Worm (Caenorhabditis elegans) whole organism, late embryonic: ENCODE data around the gene Y57G11A.4.

ENCODE experiments used
- C38D4.7 ChIP-seq: fragments of 200-800 bp; sonication (Bioruptor generic); optimal IDR thresholded peaks from 2 replicates; lab custom pipeline; 2018; ENCODE audit warnings: mild to moderate bottlenecking, missing genetic modification characterization, moderate library complexity, missing compliant biosample characterization
- F13H6.1 ChIP-seq: sonication (generic microtip); optimal IDR thresholded peaks from 2 replicates; lab custom pipeline; 2016; ENCODE audit warnings: missing genetic modification characterization, missing compliant biosample characterization
- K09A11.1 ChIP-seq: sonication (generic microtip); optimal IDR thresholded peaks from 2 replicates; lab custom pipeline; 2017; ENCODE audit warnings: antibody characterized with exemption, mild to moderate bottlenecking, missing genetic modification characterization, missing compliant biosample characterization; ENCODE audit not compliant: insufficient read depth
- T23F11.4 ChIP-seq: fragments of 200-800 bp; sonication (Bioruptor generic); optimal IDR thresholded peaks from 2 replicates; lab custom pipeline; 2018; ENCODE audit warnings: mild to moderate bottlenecking, missing genetic modification characterization, missing compliant biosample characterization
- ama-1 ChIP-seq: fragments of 150-350 bp; optimal IDR thresholded peaks from 2 replicates; lab custom pipeline; 2014
- ceh-14 ChIP-seq: sonication (generic microtip); optimal IDR thresholded peaks from 2 replicates; lab custom pipeline; 2016; ENCODE audit warnings: missing genotype, missing genetic modification characterization, missing compliant biosample characterization
- ceh-18 ChIP-seq: sonication (generic microtip); optimal IDR thresholded peaks from 2 replicates; lab custom pipeline; 2016; ENCODE audit warnings: missing genetic modification characterization, missing compliant biosample characterization
- ceh-2 ChIP-seq: sonication (generic microtip); optimal IDR thresholded peaks from 2 replicates; lab custom pipeline; 2016; ENCODE audit warnings: missing genotype, missing genetic modification characterization, missing compliant biosample characterization
- ceh-22 ChIP-seq: sonication (generic microtip); optimal IDR thresholded peaks from 2 replicates; lab custom pipeline; 2017; ENCODE audit warnings: missing biosample characterization, missing genetic modification characterization
- ceh-24 ChIP-seq: sonication (generic microtip); optimal IDR thresholded peaks from 2 replicates; lab custom pipeline; 2016; ENCODE audit warnings: mild to moderate bottlenecking, missing genetic modification characterization, missing compliant biosample characterization
- ceh-30 ChIP-seq: fragments of 150-350 bp; optimal IDR thresholded peaks from 2 replicates; lab custom pipeline; 2014; ENCODE audit warnings: missing biosample characterization, missing genetic modification characterization
- ceh-34 ChIP-seq: sonication (generic microtip); optimal IDR thresholded peaks from 2 replicates; lab custom pipeline; 2016; ENCODE audit warnings: mild to moderate bottlenecking, missing genetic modification characterization, missing compliant biosample characterization
- ceh-45 ChIP-seq: fragments of 200-800 bp; sonication (Bioruptor generic); IDR thresholded peaks from 2 replicates; pipeline ENCODE4 v1.3.6; 2022; ENCODE audit warnings: missing genetic modification reagents, missing genetic modification characterization, missing compliant biosample characterization
- ceh-6 ChIP-seq: fragments of 200-800 bp; sonication (Bioruptor generic); optimal IDR thresholded peaks from 2 replicates; lab custom pipeline; 2018; ENCODE audit warnings: mild to moderate bottlenecking, missing genetic modification characterization, missing compliant biosample characterization
- che-1 ChIP-seq: sonication (generic microtip); optimal IDR thresholded peaks from 2 replicates; lab custom pipeline; 2016; ENCODE audit warnings: mild to moderate bottlenecking, missing genetic modification characterization, missing compliant biosample characterization
- dmd-4 ChIP-seq: sonication (generic microtip); optimal IDR thresholded peaks from 2 replicates; lab custom pipeline; 2016; ENCODE audit warnings: borderline replicate concordance, missing genetic modification characterization, missing compliant biosample characterization
- dve-1 ChIP-seq: sonication (generic microtip); optimal IDR thresholded peaks from 2 replicates; lab custom pipeline; 2017; ENCODE audit warnings: antibody characterized with exemption, mild to moderate bottlenecking, missing genetic modification characterization, missing compliant biosample characterization
- elt-2 ChIP-seq: sonication (generic microtip); optimal IDR thresholded peaks from 2 replicates; lab custom pipeline; 2016; ENCODE audit warnings: missing genetic modification reagents, missing genetic modification characterization, missing compliant biosample characterization
- eyg-1 ChIP-seq: sonication (generic microtip); optimal IDR thresholded peaks from 2 replicates; lab custom pipeline; 2016; ENCODE audit warnings: missing genotype, missing genetic modification characterization, missing compliant biosample characterization
- fax-1 ChIP-seq: sonication (generic microtip); optimal IDR thresholded peaks from 2 replicates; lab custom pipeline; 2016; ENCODE audit warnings: missing genotype, missing genetic modification characterization, missing compliant biosample characterization
- fkh-10 ChIP-seq: fragments of 150-350 bp; optimal IDR thresholded peaks from 2 replicates; lab custom pipeline; 2014; ENCODE audit warnings: missing biosample characterization, missing genetic modification reagents, missing genetic modification characterization
- fkh-6 ChIP-seq: sonication (generic microtip); optimal IDR thresholded peaks from 2 replicates; lab custom pipeline; 2016; ENCODE audit warnings: missing genetic modification characterization, missing compliant biosample characterization
- gmeb-2 ChIP-seq: sonication (generic microtip); optimal IDR thresholded peaks from 2 replicates; lab custom pipeline; 2016; ENCODE audit warnings: missing genetic modification characterization, inconsistent platforms, missing compliant biosample characterization
- hlh-13 ChIP-seq: fragments of 200-800 bp; sonication (Bioruptor generic); optimal IDR thresholded peaks from 2 replicates; lab custom pipeline; 2018; ENCODE audit warnings: mild to moderate bottlenecking, missing genetic modification characterization, missing compliant biosample characterization
- hlh-15 ChIP-seq: sonication (generic microtip); optimal IDR thresholded peaks from 2 replicates; lab custom pipeline; 2016; ENCODE audit warnings: missing genetic modification characterization, missing compliant biosample characterization
- hlh-30 ChIP-seq: sonication (generic microtip); optimal IDR thresholded peaks from 2 replicates; lab custom pipeline; 2017; ENCODE audit warnings: antibody characterized with exemption, missing genetic modification characterization, missing compliant biosample characterization; ENCODE audit not compliant: insufficient read depth
- hlh-6 ChIP-seq: sonication (generic microtip); optimal IDR thresholded peaks from 2 replicates; lab custom pipeline; 2016; ENCODE audit warnings: missing genotype, missing genetic modification characterization, missing compliant biosample characterization
- hlh-8 ChIP-seq: sonication (generic microtip); optimal IDR thresholded peaks from 2 replicates; lab custom pipeline; 2016; ENCODE audit warnings: missing genotype, missing genetic modification characterization, missing compliant biosample characterization
- lin-11 ChIP-seq: fragments of 200-800 bp; sonication (Bioruptor generic); optimal IDR thresholded peaks from 2 replicates; lab custom pipeline; 2018; ENCODE audit warnings: mild to moderate bottlenecking, missing genetic modification characterization, missing compliant biosample characterization
- nfya-1 ChIP-seq: sonication (generic microtip); optimal IDR thresholded peaks from 2 replicates; lab custom pipeline; 2017; ENCODE audit warnings: missing genetic modification characterization, mild to moderate bottlenecking, missing compliant biosample characterization, antibody characterized with exemption, moderate library complexity
- nhr-232 ChIP-seq: sonication (generic microtip); optimal IDR thresholded peaks from 2 replicates; lab custom pipeline; 2016; ENCODE audit warnings: missing genetic modification characterization, missing compliant biosample characterization
- npax-4 ChIP-seq: sonication (generic microtip); optimal IDR thresholded peaks from 2 replicates; lab custom pipeline; 2016; ENCODE audit warnings: missing genetic modification characterization, missing compliant biosample characterization
- odd-2 ChIP-seq: sonication (generic microtip); optimal IDR thresholded peaks from 2 replicates; lab custom pipeline; 2017; ENCODE audit warnings: antibody characterized with exemption, mild to moderate bottlenecking, missing genetic modification characterization, missing compliant biosample characterization
- pax-1 ChIP-seq: fragments of 150-350 bp; optimal IDR thresholded peaks from 2 replicates; lab custom pipeline; 2014; ENCODE audit warnings: missing biosample characterization, missing genetic modification characterization
- pha-2 ChIP-seq: sonication (generic microtip); optimal IDR thresholded peaks from 2 replicates; lab custom pipeline; 2017; ENCODE audit warnings: mild to moderate bottlenecking, missing genetic modification characterization, missing compliant biosample characterization
- pha-4 ChIP-seq: fragments of 150-350 bp; optimal IDR thresholded peaks from 2 replicates; lab custom pipeline; 2018; ENCODE audit warnings: missing biosample characterization, missing genetic modification reagents, missing genetic modification characterization
- pros-1 ChIP-seq: fragments of 150-350 bp; optimal IDR thresholded peaks from 2 replicates; lab custom pipeline; 2014; ENCODE audit warnings: missing biosample characterization, missing genetic modification reagents, missing genetic modification characterization
- ref-2 ChIP-seq: sonication (generic microtip); optimal IDR thresholded peaks from 2 replicates; lab custom pipeline; 2016; ENCODE audit warnings: missing genetic modification characterization, missing compliant biosample characterization
- sox-2 ChIP-seq: fragments of 200-800 bp; sonication (Bioruptor generic); IDR thresholded peaks from 2 replicates; pipeline ENCODE4 v1.3.6; 2022; ENCODE audit warnings: missing genetic modification reagents, missing genetic modification characterization, missing compliant biosample characterization
- sox-4 ChIP-seq: sonication (generic microtip); optimal IDR thresholded peaks from 2 replicates; lab custom pipeline; 2017; ENCODE audit warnings: mild to moderate bottlenecking, missing genetic modification characterization, inconsistent platforms, missing compliant biosample characterization
- syd-9 ChIP-seq: sonication (generic microtip); optimal IDR thresholded peaks from 2 replicates; lab custom pipeline; 2016; ENCODE audit warnings: mild to moderate bottlenecking, missing genetic modification characterization, moderate library complexity, missing compliant biosample characterization
- tbx-7 ChIP-seq: sonication (generic microtip); optimal IDR thresholded peaks from 2 replicates; lab custom pipeline; 2016; ENCODE audit warnings: missing genotype, missing genetic modification characterization, missing compliant biosample characterization
- unc-42 ChIP-seq: sonication (generic microtip); optimal IDR thresholded peaks from 2 replicates; lab custom pipeline; 2016; ENCODE audit warnings: missing genotype, missing genetic modification characterization, missing compliant biosample characterization
- unc-86 ChIP-seq: sonication (generic microtip); optimal IDR thresholded peaks from 2 replicates; lab custom pipeline; 2016; ENCODE audit warnings: missing genetic modification characterization, missing compliant biosample characterization
- zip-5 ChIP-seq: sonication (generic microtip); optimal IDR thresholded peaks from 2 replicates; lab custom pipeline; 2016; ENCODE audit warnings: missing genetic modification characterization, missing compliant biosample characterization

Gene Y57G11A.4

DNA sequence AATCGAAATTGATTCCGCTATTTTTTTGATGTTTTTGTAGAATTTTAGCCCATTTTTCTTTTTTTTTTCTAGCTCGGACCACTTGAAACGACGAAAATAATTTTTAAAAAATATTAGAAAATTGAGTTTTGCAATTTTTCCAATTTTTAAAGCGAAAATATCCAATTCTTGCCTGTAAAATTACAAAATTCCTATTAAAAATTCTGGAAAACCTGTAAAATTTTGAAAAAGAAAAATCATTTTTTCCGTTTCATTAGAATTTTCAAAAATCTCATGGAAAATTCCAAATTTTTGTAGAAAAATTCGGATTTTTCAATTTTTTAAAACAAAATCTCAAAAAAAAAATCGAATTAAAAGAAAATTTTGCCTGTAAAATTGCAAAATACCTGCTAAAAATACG lies 13.1 kb upstream of the Y57G11A.4 start:
- no peak for TF ChIP-seq nhr-232 (tag; lab: Kevin White, UChicago)
- TF ChIP-seq pha-2 (tag; lab: Kevin White, UChicago): no peak
- TF ChIP-seq F13H6.1 (tag; lab: Kevin White, UChicago): no peak
- TF ChIP-seq fkh-6 (tag; lab: Kevin White, UChicago): no peak
- TF ChIP-seq ceh-30: no peak
- TF ChIP-seq pha-4 (tag; lab: Kevin White, UChicago): no peak
- no peak for TF ChIP-seq pax-1 (tag; lab: Kevin White, UChicago)
- no peak for TF ChIP-seq ama-1
- TF ChIP-seq hlh-6 (tag; lab: Kevin White, UChicago): no peak
- no peak for TF ChIP-seq eyg-1
- no peak for TF ChIP-seq dmd-4
- no peak for TF ChIP-seq che-1 (tag; lab: Kevin White, UChicago)
- TF ChIP-seq ceh-2 (tag; lab: Kevin White, UChicago): no peak

DNA sequence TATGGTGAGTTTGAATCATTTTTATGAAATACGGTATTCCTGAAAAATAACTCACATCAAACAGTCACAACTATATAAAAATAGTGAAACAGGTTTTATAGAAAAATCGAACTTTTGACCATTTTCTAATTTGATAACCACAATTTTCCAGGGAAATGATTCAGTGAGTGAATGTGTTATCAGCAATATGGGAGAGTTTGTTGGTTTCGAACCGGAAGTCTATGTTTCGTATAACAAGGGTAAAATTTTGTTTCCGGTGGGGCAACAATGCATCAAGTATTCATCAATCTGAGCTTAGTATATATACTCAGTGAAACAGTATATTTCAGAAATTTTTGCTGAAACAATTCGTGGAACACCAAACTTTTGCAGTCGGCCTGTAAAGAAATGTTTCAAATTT lies 1.3 kb downstream of the Y57G11A.4 start:
- no peak for TF ChIP-seq nhr-232 (tag; lab: Kevin White, UChicago)
- TF ChIP-seq unc-42 (tag; lab: Kevin White, UChicago): no peak
- TF ChIP-seq ceh-18 (tag; lab: Kevin White, UChicago): no peak
- TF ChIP-seq ceh-14 (tag; lab: Kevin White, UChicago): no peak
- TF ChIP-seq ama-1: no peak
- no peak for TF ChIP-seq ceh-2 (tag; lab: Kevin White, UChicago)
- TF ChIP-seq ceh-22: no peak
- no peak for TF ChIP-seq fax-1 (tag; lab: Kevin White, UChicago)
- no peak for TF ChIP-seq gmeb-2 (tag; lab: Kevin White, UChicago)
- TF ChIP-seq odd-2 (tag; lab: Kevin White, UChicago): no peak
- no peak for TF ChIP-seq hlh-13 (GFP tag; lab: Kevin White, UChicago)

DNA sequence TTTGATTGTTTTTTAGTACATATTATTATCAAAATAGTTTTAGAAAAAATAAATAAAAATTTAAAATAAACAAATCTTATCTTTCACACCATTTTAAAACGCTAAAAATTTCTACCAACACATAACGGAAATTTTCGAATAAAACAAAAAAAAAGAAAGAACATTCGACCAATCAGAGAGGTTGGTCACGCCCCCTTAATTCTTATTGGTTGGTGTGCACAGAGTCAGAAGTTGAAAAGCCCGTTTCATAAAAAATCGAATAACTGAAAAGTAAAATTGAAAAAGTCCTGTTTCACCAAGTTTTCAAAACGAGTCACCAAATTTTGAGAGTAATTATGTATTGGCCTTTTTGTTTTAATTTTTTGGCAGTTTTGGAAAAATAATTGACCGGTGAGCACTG lies 9.1 kb downstream of the Y57G11A.4 start:
- TF ChIP-seq ceh-34 (tag; lab: Kevin White, UChicago) (no peak), pax-1 (tag; lab: Kevin White, UChicago) (no peak), nfya-1 (tag; lab: Kevin White, UChicago) (peak; percentile 77)

DNA sequence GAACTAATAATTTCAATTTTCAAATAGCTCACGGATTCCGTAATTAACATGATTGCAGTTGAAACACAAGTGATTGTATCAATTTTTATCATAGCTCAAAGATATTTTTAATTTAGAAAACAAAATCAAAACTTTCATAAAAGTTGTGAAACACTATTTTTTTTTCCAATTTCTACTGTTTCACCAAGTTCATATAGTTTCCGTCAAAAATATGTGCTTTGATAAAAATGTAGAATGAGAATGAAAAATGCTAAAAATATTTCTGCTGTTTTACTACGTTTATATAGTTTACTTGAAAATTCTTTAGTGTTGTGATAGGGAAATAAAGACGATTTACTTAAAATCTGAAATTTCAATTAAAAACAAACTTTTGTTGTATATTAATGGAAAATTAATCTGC lies 13.4 kb downstream of the Y57G11A.4 start:
- no peak for TF ChIP-seq tbx-7 (tag; lab: Kevin White, UChicago)
- TF ChIP-seq lin-11 (tag; lab: Kevin White, UChicago): no peak
- no peak for TF ChIP-seq hlh-30 (tag; lab: Kevin White, UChicago)
- no peak for TF ChIP-seq dve-1 (tag; lab: Kevin White, UChicago)
- no peak for TF ChIP-seq dmd-4
- TF ChIP-seq ref-2 (tag; lab: Kevin White, UChicago): no peak
- no peak for TF ChIP-seq hlh-15 (tag; lab: Kevin White, UChicago)
- no peak for TF ChIP-seq sox-4 (tag; lab: Kevin White, UChicago)
- no peak for TF ChIP-seq K09A11.1

DNA sequence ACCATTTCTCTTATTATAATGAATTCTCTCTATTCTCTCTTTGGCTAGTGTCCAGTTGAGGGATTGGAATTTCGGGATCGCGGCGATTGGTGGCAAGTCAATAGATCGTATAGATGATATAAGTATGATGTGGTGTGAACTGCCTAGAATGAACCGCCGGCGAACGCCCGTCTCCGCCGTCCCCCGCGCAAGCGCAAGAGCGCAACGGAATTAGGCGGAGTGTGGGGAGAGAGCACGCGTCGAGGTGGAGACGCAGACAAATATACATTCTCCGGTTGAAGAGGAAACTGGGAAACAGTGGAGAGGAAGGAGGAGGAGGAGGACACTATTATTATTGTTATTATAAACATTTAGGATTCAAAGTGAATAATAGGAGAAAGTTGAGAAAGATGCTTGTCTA lies 14.4 kb downstream of the Y57G11A.4 start:
- TF ChIP-seq odd-2 (tag; lab: Kevin White, UChicago): no peak
- no peak for TF ChIP-seq T23F11.4 (GFP tag; lab: Kevin White, UChicago)
- TF ChIP-seq ceh-30: no peak
- no peak for TF ChIP-seq lin-11 (tag; lab: Kevin White, UChicago)
- no peak for TF ChIP-seq ceh-6 (GFP tag; lab: Kevin White, UChicago)
- TF ChIP-seq fax-1 (tag; lab: Kevin White, UChicago): no peak
- no peak for TF ChIP-seq ceh-45 (GFP tag; lab: Robert Waterston, UW)
- no peak for TF ChIP-seq ceh-24
- TF ChIP-seq zip-5 (tag; lab: Kevin White, UChicago): no peak
- TF ChIP-seq pha-2 (tag; lab: Kevin White, UChicago): peak; percentile 69
- no peak for TF ChIP-seq elt-2 (tag; lab: Kevin White, UChicago)
- no peak for TF ChIP-seq pha-4 (tag; lab: Kevin White, UChicago)
- TF ChIP-seq pros-1: no peak
- TF ChIP-seq C38D4.7 (GFP tag; lab: Kevin White, UChicago): no peak
- peak; percentile 34 for TF ChIP-seq F13H6.1 (tag; lab: Kevin White, UChicago)
- TF ChIP-seq sox-2 (GFP tag; lab: Robert Waterston, UW): peak; percentile 49
- TF ChIP-seq dve-1 (tag; lab: Kevin White, UChicago): no peak
- no peak for TF ChIP-seq npax-4 (tag; lab: Kevin White, UChicago)
- TF ChIP-seq eyg-1: peak; percentile 6
- no peak for TF ChIP-seq unc-86
- TF ChIP-seq fkh-10: no peak
- no peak for TF ChIP-seq hlh-15 (tag; lab: Kevin White, UChicago)
- TF ChIP-seq hlh-8 (tag; lab: Kevin White, UChicago): peak; percentile 5
- TF ChIP-seq syd-9 (tag; lab: Kevin White, UChicago): peak; percentile 24
